Worm (Caenorhabditis elegans) whole organism, L2 larva: ENCODE measurements around the gene srbc-59.
A peak's percentile ranks its signal among the peaks of the same experiment; 100 is the strongest.

Source experiments
- C34F6.9 ChIP-seq: fragments of 150-350 bp; optimal IDR thresholded peaks from 2 replicates; lab custom pipeline; 2014; ENCODE audit warnings: missing biosample characterization, missing genetic modification characterization
- R02D3.7 ChIP-seq: fragments of 150-350 bp; optimal IDR thresholded peaks from 2 replicates; lab custom pipeline; 2014; ENCODE audit warnings: missing biosample characterization, missing genetic modification characterization
- Y55F3AM.14 ChIP-seq: fragments of 200-800 bp; sonication (Bioruptor generic); optimal IDR thresholded peaks from 2 replicates; lab custom pipeline; 2018; ENCODE audit warnings: mild to moderate bottlenecking, missing genetic modification characterization, missing compliant biosample characterization
- alr-1 ChIP-seq: fragments of 150-350 bp; optimal IDR thresholded peaks from 2 replicates; lab custom pipeline; 2014; ENCODE audit warnings: missing biosample characterization, missing genetic modification characterization
- aly-2 ChIP-seq: fragments of 150-350 bp; optimal IDR thresholded peaks from 2 replicates; lab custom pipeline; 2014; ENCODE audit warnings: missing biosample characterization, missing genetic modification characterization
- ama-1 ChIP-seq: fragments of 150-350 bp; optimal IDR thresholded peaks from 2 replicates; lab custom pipeline; 2018; ENCODE audit warnings: inconsistent platforms
- blmp-1 ChIP-seq: sonication (generic microtip); optimal IDR thresholded peaks from 2 replicates; lab custom pipeline; 2017; ENCODE audit warnings: missing genetic modification characterization, mild to moderate bottlenecking, missing compliant biosample characterization, antibody characterized with exemption, moderate library complexity; ENCODE audit not compliant: insufficient read depth
- ceh-16 ChIP-seq: fragments of 150-350 bp; optimal IDR thresholded peaks from 2 replicates; lab custom pipeline; 2014; ENCODE audit warnings: missing biosample characterization, missing genetic modification characterization
- ceh-82 ChIP-seq: fragments of 150-350 bp; optimal IDR thresholded peaks from 2 replicates; lab custom pipeline; 2014; ENCODE audit warnings: missing biosample characterization, missing genetic modification characterization
- crh-2 ChIP-seq: sonication (generic microtip); optimal IDR thresholded peaks from 2 replicates; lab custom pipeline; 2017; ENCODE audit warnings: missing biosample characterization, missing genetic modification characterization
- dmd-4 ChIP-seq: sonication (generic microtip); optimal IDR thresholded peaks from 2 replicates; lab custom pipeline; 2017; ENCODE audit warnings: missing biosample characterization, missing genetic modification characterization
- egl-27 ChIP-seq: sonication (generic microtip); optimal IDR thresholded peaks from 3 replicates; lab custom pipeline; 2017; ENCODE audit warnings: missing biosample characterization, missing genetic modification reagents, missing genetic modification characterization
- elt-1 ChIP-seq: fragments of 150-350 bp; optimal IDR thresholded peaks from 2 replicates; lab custom pipeline; 2014; ENCODE audit warnings: missing biosample characterization, missing genetic modification characterization
- fos-1 ChIP-seq: fragments of 150-350 bp; optimal IDR thresholded peaks from 2 replicates; lab custom pipeline; 2014; ENCODE audit warnings: missing biosample characterization, missing genetic modification characterization
- gmeb-1 ChIP-seq: fragments of 150-350 bp; optimal IDR thresholded peaks from 2 replicates; lab custom pipeline; 2014; ENCODE audit warnings: missing biosample characterization, missing genetic modification characterization
- lin-11 ChIP-seq: fragments of 150-350 bp; sonication (generic microtip); optimal IDR thresholded peaks from 2 replicates; lab custom pipeline; 2014; ENCODE audit warnings: missing biosample characterization, missing genetic modification characterization, inconsistent platforms, mixed read lengths
- lin-39 ChIP-seq: fragments of 150-350 bp; optimal IDR thresholded peaks from 2 replicates; lab custom pipeline; 2014; ENCODE audit warnings: missing biosample characterization, missing genetic modification reagents, missing genetic modification characterization
- mbf-1 ChIP-seq: sonication (generic microtip); optimal IDR thresholded peaks from 2 replicates; lab custom pipeline; 2017; ENCODE audit warnings: missing biosample characterization, missing genetic modification characterization
- mdl-1 ChIP-seq, 2 experiments: fragments of 150-350 bp in 1 of 2; sonication (generic microtip) in 1 of 2; optimal IDR thresholded peaks; 2 replicates each; lab custom pipeline; 2017; ENCODE audit warnings: missing biosample characterization in 2 of 2, missing genetic modification characterization in 2 of 2
- nhr-10 ChIP-seq: sonication (generic microtip); optimal IDR thresholded peaks from 2 replicates; lab custom pipeline; 2017; ENCODE audit warnings: missing biosample characterization, missing genetic modification characterization
- nhr-11 ChIP-seq: fragments of 150-350 bp; optimal IDR thresholded peaks from 2 replicates; lab custom pipeline; 2014; ENCODE audit warnings: missing biosample characterization, missing genetic modification characterization
- nhr-21 ChIP-seq: fragments of 150-350 bp; optimal IDR thresholded peaks from 2 replicates; lab custom pipeline; 2014; ENCODE audit warnings: missing biosample characterization, missing genetic modification characterization
- nhr-23 ChIP-seq: fragments of 150-350 bp; optimal IDR thresholded peaks from 2 replicates; lab custom pipeline; 2014; ENCODE audit warnings: missing biosample characterization, missing genetic modification reagents, missing genetic modification characterization
- nhr-237 ChIP-seq: fragments of 150-350 bp; optimal IDR thresholded peaks from 2 replicates; lab custom pipeline; 2014; ENCODE audit warnings: missing biosample characterization, missing genetic modification characterization
- nhr-6 ChIP-seq: fragments of 150-350 bp; optimal IDR thresholded peaks from 2 replicates; lab custom pipeline; 2014; ENCODE audit warnings: missing biosample characterization, missing genetic modification characterization
- nhr-77 ChIP-seq: fragments of 150-350 bp; optimal IDR thresholded peaks from 2 replicates; lab custom pipeline; 2014; ENCODE audit warnings: missing biosample characterization, missing genetic modification characterization
- sem-4 ChIP-seq: fragments of 150-350 bp; optimal IDR thresholded peaks from 2 replicates; lab custom pipeline; 2014; ENCODE audit warnings: missing biosample characterization, missing genetic modification reagents, missing genetic modification characterization
- skn-1 ChIP-seq: sonication (generic microtip); optimal IDR thresholded peaks from 2 replicates; lab custom pipeline; 2017; ENCODE audit warnings: missing biosample characterization, missing genetic modification characterization
- sma-3 ChIP-seq: sonication (generic microtip); optimal IDR thresholded peaks from 2 replicates; lab custom pipeline; 2016; ENCODE audit warnings: missing genetic modification reagents, missing genetic modification characterization, missing compliant biosample characterization
- sma-9 ChIP-seq, 2 experiments: fragments of 150-350 bp in 1 of 2; sonication (generic microtip) in 1 of 2; optimal IDR thresholded peaks; 2 replicates each; lab custom pipeline; 2014 to 2016; ENCODE audit warnings: missing genetic modification characterization in 2 of 2, mild to moderate bottlenecking in 1 of 2, missing biosample characterization in 1 of 2, missing compliant biosample characterization in 1 of 2, missing genetic modification reagents in 1 of 2, moderate library complexity in 1 of 2
- snpc-4 ChIP-seq: fragments of 150-350 bp; optimal IDR thresholded peaks from 2 replicates; lab custom pipeline; 2014; ENCODE audit warnings: missing biosample characterization, missing genetic modification characterization
- unc-62 ChIP-seq: fragments of 150-350 bp; optimal IDR thresholded peaks from 2 replicates; lab custom pipeline; 2014; ENCODE audit warnings: missing biosample characterization, missing genetic modification reagents, missing genetic modification characterization
- zag-1 ChIP-seq: fragments of 150-350 bp; optimal IDR thresholded peaks from 2 replicates; lab custom pipeline; 2014; ENCODE audit warnings: missing biosample characterization, missing genetic modification characterization
- ztf-11 ChIP-seq: sonication (generic microtip); optimal IDR thresholded peaks from 2 replicates; lab custom pipeline; 2017; ENCODE audit warnings: missing biosample characterization, missing genetic modification characterization

The srbc-59 gene

ce11 chrV:801555-802060, 23.2 kb downstream of the srbc-59 start:
- TF ChIP-seq sma-9 (GFP tag; optimal IDR thresholded peaks at IDR 0.05; lab: Kevin White, UChicago) (peak; percentile 77), sma-9 (tag; optimal IDR thresholded peaks at IDR 0.05; lab: Kevin White, UChicago) (no peak), elt-1 (tag; lab: Kevin White, UChicago) (peak; percentile 89), ceh-16 (tag; lab: Kevin White, UChicago) (peak; percentile 33), nhr-23 (tag; lab: Kevin White, UChicago) (no peak), R02D3.7 (tag; lab: Kevin White, UChicago) (no peak)

- TF ChIP-seq unc-62 (GFP tag; lab: Kevin White, UChicago) (no peak), alr-1 (tag; lab: Kevin White, UChicago) (no peak), elt-1 (tag; lab: Kevin White, UChicago) (no peak), nhr-11 (tag; lab: Kevin White, UChicago) (no peak), nhr-77 (tag; lab: Kevin White, UChicago) (no peak), snpc-4 (tag; lab: Kevin White, UChicago) (no peak), blmp-1 (tag; lab: Kevin White, UChicago) (no peak), mdl-1 (tag; optimal IDR thresholded peaks at IDR 0.05; lab: Kevin White, UChicago) (no peak), lin-11 (tag; lab: Kevin White, UChicago) (no peak), crh-2 (no peak), mbf-1 (tag; lab: Kevin White, UChicago) (no peak), gmeb-1 (tag; lab: Kevin White, UChicago) (no peak), zag-1 (no peak), skn-1 (tag; lab: Kevin White, UChicago) (no peak), nhr-237 (tag; lab: Kevin White, UChicago) (no peak), ztf-11 (tag; lab: Kevin White, UChicago) (no peak), fos-1 (tag; lab: Kevin White, UChicago) (no peak), sem-4 (tag; lab: Kevin White, UChicago) (no peak), nhr-10 (tag; lab: Kevin White, UChicago) (no peak)
These were observed 24.3 kb downstream of the srbc-59 start for ce11 chrV:802726-803125.

- TF ChIP-seq dmd-4 (tag; lab: Kevin White, UChicago), result no peak
- TF ChIP-seq sem-4 (tag; lab: Kevin White, UChicago), result no peak
- TF ChIP-seq nhr-23 (tag; lab: Kevin White, UChicago), result no peak
- TF ChIP-seq ceh-16 (tag; lab: Kevin White, UChicago), result no peak
- no peak for TF ChIP-seq nhr-21 (tag; lab: Kevin White, UChicago)
- TF ChIP-seq ama-1, result no peak
- TF ChIP-seq alr-1 (tag; lab: Kevin White, UChicago), result no peak
- TF ChIP-seq ceh-82 (tag; lab: Kevin White, UChicago), result no peak
- no peak for TF ChIP-seq C34F6.9
- no peak for TF ChIP-seq aly-2
- no peak for TF ChIP-seq nhr-6 (tag; lab: Kevin White, UChicago)
- TF ChIP-seq lin-39, result no peak
- no peak for TF ChIP-seq egl-27 (tag; lab: Kevin White, UChicago)
- no peak for TF ChIP-seq blmp-1 (tag; lab: Kevin White, UChicago)
- TF ChIP-seq R02D3.7 (tag; lab: Kevin White, UChicago), result no peak
- no peak for TF ChIP-seq skn-1 (tag; lab: Kevin White, UChicago)
- no peak for TF ChIP-seq sma-9 (GFP tag; optimal IDR thresholded peaks at IDR 0.05; lab: Kevin White, UChicago)
- no peak for TF ChIP-seq sma-9 (tag; optimal IDR thresholded peaks at IDR 0.05; lab: Kevin White, UChicago)
- no peak for TF ChIP-seq lin-11 (tag; lab: Kevin White, UChicago)
These were observed 25.0 kb downstream of the srbc-59 start for ce11 chrV:803472-803871.

- no peak for TF ChIP-seq Y55F3AM.14 (GFP tag; lab: Kevin White, UChicago)
- TF ChIP-seq fos-1 (tag; lab: Kevin White, UChicago), result no peak
- TF ChIP-seq alr-1 (tag; lab: Kevin White, UChicago), result no peak
- TF ChIP-seq ztf-11 (tag; lab: Kevin White, UChicago), result no peak
- TF ChIP-seq sma-3 (GFP tag; lab: Kevin White, UChicago), result no peak
These were observed 26.0 kb downstream of the srbc-59 start, which contains the start of gene nhr-270 for ce11 chrV:804485-804884. TSS of gene nhr-270 (minus strand) at chrV:804741.
